Fruit fly (Drosophila melanogaster) whole organism, pupa: Measurements from ENCODE around the gene CG42390.

Source experiments
- CG10348 ChIP-seq: fragments of 200-800 bp; sonication (Bioruptor generic); IDR thresholded peaks from 2 replicates; pipeline ENCODE4 v1.3.6; 2022; ENCODE audit warnings: missing biosample characterization, missing genetic modification characterization
- CG12605 ChIP-seq: fragments of 200-800 bp; sonication (Bioruptor generic); IDR thresholded peaks from 2 replicates; pipeline ENCODE4 v1.3.6; 2022; ENCODE audit warnings: missing biosample characterization, missing genetic modification characterization
- CG13204 ChIP-seq: fragments of 200-800 bp; sonication (Bioruptor generic); optimal IDR thresholded peaks from 2 replicates; lab custom pipeline; 2018; ENCODE audit warnings: missing biosample characterization, mild to moderate bottlenecking, missing genetic modification characterization, moderate library complexity
- CG14655 ChIP-seq: fragments of 200-800 bp; sonication (Bioruptor generic); optimal IDR thresholded peaks from 3 replicates; lab custom pipeline; 2017; ENCODE audit warnings: mild to moderate bottlenecking, missing biosample characterization, missing genetic modification reagents, missing genetic modification characterization
- CG17806 ChIP-seq: fragments of 200-800 bp; sonication (Bioruptor generic); optimal IDR thresholded peaks from 2 replicates; lab custom pipeline; 2018; ENCODE audit warnings: missing biosample characterization, mild to moderate bottlenecking, missing genetic modification characterization, moderate library complexity
- CG34367 ChIP-seq: fragments of 200-800 bp; sonication (Bioruptor generic); optimal IDR thresholded peaks from 2 replicates; lab custom pipeline; 2018; ENCODE audit warnings: missing biosample characterization, mild to moderate bottlenecking, missing genetic modification characterization
- CG4496 ChIP-seq: fragments of 200-800 bp; sonication (Bioruptor generic); IDR thresholded peaks from 3 replicates; pipeline ENCODE4 v1.3.6; 2022; ENCODE audit warnings: missing biosample characterization, missing genetic modification characterization
- CG9948 ChIP-seq: fragments of 200-800 bp; sonication (Bioruptor generic); optimal IDR thresholded peaks from 2 replicates; lab custom pipeline; 2018; ENCODE audit warnings: missing biosample characterization, mild to moderate bottlenecking, missing genetic modification characterization, moderate library complexity
- D1 ChIP-seq: fragments of 200-800 bp; sonication (Bioruptor generic); optimal IDR thresholded peaks from 2 replicates; lab custom pipeline; 2018; ENCODE audit warnings: missing biosample characterization, mild to moderate bottlenecking, missing genetic modification characterization, moderate library complexity
- Pif1B ChIP-seq: fragments of 200-800 bp; sonication (Bioruptor generic); optimal IDR thresholded peaks from 3 replicates; lab custom pipeline; 2016; ENCODE audit warnings: missing biosample characterization, missing genetic modification characterization
- Snoo ChIP-seq: fragments of 200-800 bp; sonication (Bioruptor generic); optimal IDR thresholded peaks from 3 replicates; lab custom pipeline; 2017; ENCODE audit warnings: missing biosample characterization, mild to moderate bottlenecking, missing genetic modification characterization, inconsistent platforms
- gl ChIP-seq: fragments of 200-800 bp; sonication (Bioruptor generic); optimal IDR thresholded peaks from 2 replicates; lab custom pipeline; 2018; ENCODE audit warnings: missing biosample characterization, mild to moderate bottlenecking, missing genetic modification characterization
- rn ChIP-seq: fragments of 200-800 bp; sonication (Bioruptor generic); IDR thresholded peaks from 2 replicates; pipeline ENCODE4 v1.3.6; 2022; ENCODE audit warnings: missing biosample characterization, missing genetic modification characterization

dm6 chr3R:22163258-22163805 lies 43.5 kb downstream of the CG42390 start:
- TF ChIP-seq CG13204 (GFP tag; lab: Kevin White, UChicago) = no peak
- TF ChIP-seq Pif1B (GFP tag; lab: Kevin White, UChicago) = no peak
- TF ChIP-seq rn (GFP tag; lab: Robert Waterston, UW) = no peak
- TF ChIP-seq D1 (tag; lab: Kevin White, UChicago) = no peak
- TF ChIP-seq CG14655 (GFP tag; lab: Kevin White, UChicago) = no peak
- TF ChIP-seq gl (tag; lab: Kevin White, UChicago) = no peak
- TF ChIP-seq Snoo (tag; lab: Kevin White, UChicago) = no peak
- TF ChIP-seq CG4496 = no peak
- no peak for TF ChIP-seq CG34367
- TF ChIP-seq CG9948 (tag; lab: Kevin White, UChicago) = peak; percentile 12
- TF ChIP-seq CG12605 (GFP tag; lab: Robert Waterston, UW) = no peak
- TF ChIP-seq CG17806 (tag; lab: Kevin White, UChicago) = no peak
- TF ChIP-seq CG10348 = no peak
